Fruit fly (Drosophila melanogaster): ENCODE data around the gene CG31098.

CG31098 gene

dm6 chr3R:25292864-25293284, at the start of gene CG31098:
Gene CG31098, minus strand, starts transcription at chr3R:25292977.
- peak; percentile 90 for TF ChIP-seq CG17801 (GFP tag; optimal IDR thresholded peaks at IDR 0.05; ENCODE audit: partially characterized antibody)

dm6 chr3R:25339952-25340351, 47.2 kb upstream of the CG31098 start, which contains the start of gene rha:
Gene rha, plus strand, starts transcription at chr3R:25340252.
- TF ChIP-seq CG17801 (GFP tag; optimal IDR thresholded peaks at IDR 0.05; ENCODE audit: partially characterized antibody) = no peak

- TF ChIP-seq CG17801 (GFP tag; optimal IDR thresholded peaks at IDR 0.05; ENCODE audit: partially characterized antibody) = no peak
These were observed 42.3 kb upstream of the CG31098 start, which contains the start of the genes CG10669 and CG11902 for dm6 chr3R:25335065-25335464. Gene CG10669, minus strand, starts transcription at chr3R:25335243. Gene CG11902, plus strand, starts transcription at chr3R:25335257.

dm6 chr3R:25331103-25331502, 38.3 kb upstream of the CG31098 start, which contains the start of gene CHKov2:
Gene CHKov2, minus strand, starts transcription at chr3R:25331203.
- TF ChIP-seq CG17801 (GFP tag; optimal IDR thresholded peaks at IDR 0.05; ENCODE audit: partially characterized antibody) = no peak

dm6 chr3R:25329079-25329478, 36.3 kb upstream of the CG31098 start, which contains the start of gene CHKov1:
Gene CHKov1, minus strand, starts transcription at chr3R:25329316.
- TF ChIP-seq CG17801 (GFP tag; optimal IDR thresholded peaks at IDR 0.05; ENCODE audit: partially characterized antibody) = no peak

- TF ChIP-seq CG17801 (GFP tag; optimal IDR thresholded peaks at IDR 0.05; ENCODE audit: partially characterized antibody) = no peak
These were observed 29.9 kb upstream of the CG31098 start, which contains the start of gene CG10562 for dm6 chr3R:25322657-25323056. Gene CG10562, minus strand, starts transcription at chr3R:25322757.

dm6 chr3R:25321681-25322080, 28.9 kb upstream of the CG31098 start:
- no peak for TF ChIP-seq CG17801 (GFP tag; optimal IDR thresholded peaks at IDR 0.05; ENCODE audit: partially characterized antibody)

- TF ChIP-seq CG17801 (GFP tag; optimal IDR thresholded peaks at IDR 0.05; ENCODE audit: partially characterized antibody) = no peak
These were observed 28.1 kb upstream of the CG31098 start for dm6 chr3R:25320898-25321297.

- TF ChIP-seq CG17801 (GFP tag; optimal IDR thresholded peaks at IDR 0.05; ENCODE audit: partially characterized antibody) = no peak
These were observed 27.4 kb upstream of the CG31098 start, which contains the start of gene CG10560 for dm6 chr3R:25320051-25320705. Gene CG10560, minus strand, starts transcription at chr3R:25320101.

dm6 chr3R:25318011-25318410, 25.2 kb upstream of the CG31098 start, which contains the start of gene CG10553:
Gene CG10553, minus strand, starts transcription at chr3R:25318111.
- TF ChIP-seq CG17801 (GFP tag; optimal IDR thresholded peaks at IDR 0.05; ENCODE audit: partially characterized antibody) = no peak

dm6 chr3R:25316016-25316415, 23.2 kb upstream of the CG31098 start, which contains the start of gene CG10559:
Gene CG10559, minus strand, starts transcription at chr3R:25316116.
- TF ChIP-seq CG17801 (GFP tag; optimal IDR thresholded peaks at IDR 0.05; ENCODE audit: partially characterized antibody) = no peak

dm6 chr3R:25313771-25314170, 21.0 kb upstream of the CG31098 start, which contains the start of gene CG31087:
Gene CG31087, minus strand, starts transcription at chr3R:25313833.
- TF ChIP-seq CG17801 (GFP tag; optimal IDR thresholded peaks at IDR 0.05; ENCODE audit: partially characterized antibody) = no peak

- TF ChIP-seq CG17801 (GFP tag; optimal IDR thresholded peaks at IDR 0.05; ENCODE audit: partially characterized antibody) = no peak
These were observed 19.8 kb upstream of the CG31098 start for dm6 chr3R:25312583-25312982.

- TF ChIP-seq CG17801 (GFP tag; optimal IDR thresholded peaks at IDR 0.05; ENCODE audit: partially characterized antibody) = no peak
These were observed 18.1 kb upstream of the CG31098 start, which contains the start of gene CG31099 for dm6 chr3R:25310843-25311242. Gene CG31099, minus strand, starts transcription at chr3R:25310943.

- TF ChIP-seq CG17801 (GFP tag; optimal IDR thresholded peaks at IDR 0.05; ENCODE audit: partially characterized antibody) = no peak
These were observed 16.4 kb upstream of the CG31098 start for dm6 chr3R:25309175-25309574.

dm6 chr3R:25308228-25308627, 15.5 kb upstream of the CG31098 start, which contains the start of gene CG10550:
Gene CG10550, minus strand, starts transcription at chr3R:25308391.
- TF ChIP-seq CG17801 (GFP tag; optimal IDR thresholded peaks at IDR 0.05; ENCODE audit: partially characterized antibody) = no peak
